Fruit fly (Drosophila melanogaster) whole organism, embryonic: ENCODE results near the gene Ant2.

ENCODE experiments used
- Abd-B ChIP-seq: fragments of 200-800 bp; sonication (Bioruptor generic); optimal IDR thresholded peaks from 2 replicates; lab custom pipeline; 2018; ENCODE audit warnings: missing biosample characterization, mild to moderate bottlenecking, missing genetic modification characterization, moderate library complexity
- Bgb ChIP-seq: fragments of 200-800 bp; sonication (Bioruptor generic); IDR thresholded peaks from 2 replicates; pipeline ENCODE4 v1.3.6; 2022; ENCODE audit warnings: missing biosample characterization, missing genetic modification characterization; ENCODE audit not compliant: partially characterized antibody
- CG10321 ChIP-seq: fragments of 200-800 bp; sonication (Bioruptor generic); IDR thresholded peaks from 2 replicates; pipeline ENCODE4 v1.3.6; 2022; ENCODE audit warnings: missing biosample characterization, missing genetic modification characterization
- CG11560 ChIP-seq: fragments of 200-800 bp; sonication (Bioruptor generic); IDR thresholded peaks from 3 replicates; pipeline ENCODE4 v1.3.6; 2022; ENCODE audit warnings: missing biosample characterization, missing genetic modification characterization
- CG12299 ChIP-seq: fragments of 200-800 bp; sonication (Bioruptor generic); optimal IDR thresholded peaks from 2 replicates; lab custom pipeline; 2018; ENCODE audit warnings: missing biosample characterization, mild to moderate bottlenecking, missing genetic modification characterization
- CG12744 ChIP-seq: fragments of 200-800 bp; sonication (Bioruptor generic); optimal IDR thresholded peaks from 2 replicates; lab custom pipeline; 2016; ENCODE audit warnings: missing biosample characterization, missing genetic modification characterization
- CG13123 ChIP-seq: fragments of 200-800 bp; sonication (Bioruptor generic); optimal IDR thresholded peaks from 2 replicates; lab custom pipeline; 2016; ENCODE audit warnings: missing biosample characterization, missing genetic modification characterization
- CG14014 ChIP-seq: fragments of 200-800 bp; sonication (Bioruptor generic); IDR thresholded peaks from 2 replicates; pipeline ENCODE4 v1.3.6; 2022; ENCODE audit warnings: missing biosample characterization, missing genetic modification characterization
- CG17328 ChIP-seq: fragments of 200-800 bp; sonication (Bioruptor generic); IDR thresholded peaks from 2 replicates; pipeline ENCODE4 v1.3.6; 2022; ENCODE audit warnings: missing biosample characterization, missing genetic modification characterization
- CG17385 ChIP-seq: fragments of 200-800 bp; sonication (Bioruptor generic); optimal IDR thresholded peaks from 3 replicates; lab custom pipeline; 2018; ENCODE audit warnings: missing biosample characterization, mild to moderate bottlenecking, missing genetic modification characterization
- CG2202 ChIP-seq: fragments of 200-800 bp; sonication (Bioruptor generic); optimal IDR thresholded peaks from 2 replicates; lab custom pipeline; 2018; ENCODE audit warnings: missing biosample characterization, mild to moderate bottlenecking, missing genetic modification characterization
- CG34224 ChIP-seq: fragments of 200-800 bp; sonication (Bioruptor generic); IDR thresholded peaks from 3 replicates; pipeline ENCODE4 v1.3.6; 2022; ENCODE audit warnings: missing biosample characterization, missing genetic modification characterization; ENCODE audit not compliant: partially characterized antibody
- CG4707 ChIP-seq: fragments of 200-800 bp; sonication (Bioruptor generic); optimal IDR thresholded peaks from 2 replicates; lab custom pipeline; 2018; ENCODE audit warnings: missing biosample characterization, mild to moderate bottlenecking, missing genetic modification characterization, moderate library complexity
- CG4854 ChIP-seq: fragments of 200-800 bp; sonication (Bioruptor generic); optimal IDR thresholded peaks from 2 replicates; lab custom pipeline; 2016; ENCODE audit warnings: missing biosample characterization, missing genetic modification characterization, inconsistent platforms
- CG6765 ChIP-seq: fragments of 200-800 bp; sonication (Bioruptor generic); optimal IDR thresholded peaks from 3 replicates; lab custom pipeline; 2017; ENCODE audit warnings: missing biosample characterization, mild to moderate bottlenecking, missing genetic modification characterization
- CG7271 ChIP-seq: fragments of 200-800 bp; sonication (Bioruptor generic); optimal IDR thresholded peaks from 2 replicates; lab custom pipeline; 2018; ENCODE audit warnings: missing biosample characterization, mild to moderate bottlenecking, missing genetic modification characterization, moderate library complexity
- CG7987 ChIP-seq: fragments of 200-800 bp; sonication (Bioruptor generic); optimal IDR thresholded peaks from 2 replicates; lab custom pipeline; 2018; ENCODE audit warnings: missing biosample characterization, mild to moderate bottlenecking, missing genetic modification characterization, moderate library complexity
- Camta ChIP-seq: fragments of 200-800 bp; sonication (Bioruptor generic); optimal IDR thresholded peaks from 2 replicates; lab custom pipeline; 2016; ENCODE audit warnings: missing biosample characterization, missing genetic modification characterization
- Dref ChIP-seq: fragments of 200-800 bp; sonication (Bioruptor generic); IDR thresholded peaks from 2 replicates; pipeline ENCODE4 v1.3.6; 2022; ENCODE audit warnings: missing biosample characterization, missing genetic modification characterization
- E2f2 ChIP-seq: fragments of 200-800 bp; sonication (Bioruptor generic); IDR thresholded peaks from 2 replicates; pipeline ENCODE4 v1.3.6; 2022; ENCODE audit warnings: missing biosample characterization, missing genetic modification characterization
- Hand ChIP-seq: fragments of 200-800 bp; sonication (Bioruptor generic); optimal IDR thresholded peaks from 2 replicates; lab custom pipeline; 2017; ENCODE audit warnings: mild to moderate bottlenecking, missing biosample characterization, missing genetic modification reagents, missing genetic modification characterization
- HmgZ ChIP-seq: fragments of 200-800 bp; sonication (Bioruptor generic); optimal IDR thresholded peaks from 2 replicates; lab custom pipeline; 2018; ENCODE audit warnings: missing biosample characterization, mild to moderate bottlenecking, missing genetic modification characterization
- NC2α ChIP-seq: fragments of 200-800 bp; sonication (Bioruptor generic); optimal IDR thresholded peaks from 2 replicates; lab custom pipeline; 2016; ENCODE audit warnings: missing biosample characterization, missing genetic modification characterization
- PHDP ChIP-seq: fragments of 200-800 bp; sonication (Bioruptor generic); optimal IDR thresholded peaks from 3 replicates; lab custom pipeline; 2018; ENCODE audit warnings: missing biosample characterization, mild to moderate bottlenecking, missing genetic modification characterization, moderate library complexity
- Spps ChIP-seq: fragments of 200-800 bp; sonication (Bioruptor generic); optimal IDR thresholded peaks from 2 replicates; lab custom pipeline; 2018; ENCODE audit warnings: missing biosample characterization, mild to moderate bottlenecking, missing genetic modification characterization
- Stat92E ChIP-seq, 3 experiments: fragments of >200 bp in 2 of 3; fragments of 200-800 bp in 1 of 3; sonication (Bioruptor generic) in 1 of 3; optimal IDR thresholded peaks; 2 replicates each; lab custom pipeline; 2017 to 2019; ENCODE audit warnings: missing biosample characterization in 3 of 3, missing genetic modification characterization in 3 of 3, mild to moderate bottlenecking in 1 of 3, moderate library complexity in 1 of 3
- Trl ChIP-seq, 3 experiments: fragments of >200 bp in 2 of 3; fragments of 200-800 bp in 1 of 3; sonication (Bioruptor generic) in 1 of 3; optimal IDR thresholded peaks; 2 replicates in 1 of 3; 3 replicates in 2 of 3; lab custom pipeline; 2016 to 2017; ENCODE audit warnings: missing biosample characterization in 1 of 3, missing genetic modification characterization in 1 of 3
- aop ChIP-seq: fragments of 200-800 bp; sonication (Bioruptor generic); IDR thresholded peaks from 2 replicates; pipeline ENCODE4 v1.3.6; 2022; ENCODE audit warnings: missing biosample characterization, missing genetic modification characterization
- cg ChIP-seq: fragments of 200-800 bp; sonication (Bioruptor generic); optimal IDR thresholded peaks from 3 replicates; lab custom pipeline; 2019; ENCODE audit warnings: missing biosample characterization, mild to moderate bottlenecking, missing genetic modification characterization, moderate library complexity
- chinmo ChIP-seq: fragments of 200-800 bp; sonication (Bioruptor generic); IDR thresholded peaks from 4 replicates; pipeline ENCODE4 v1.3.6; 2022; ENCODE audit warnings: missing biosample characterization, missing genetic modification characterization; ENCODE audit not compliant: partially characterized antibody
- chm ChIP-seq: fragments of 200-800 bp; sonication (Bioruptor generic); IDR thresholded peaks from 2 replicates; pipeline ENCODE4 v1.3.6; 2022; ENCODE audit warnings: missing biosample characterization, missing genetic modification characterization
- crp ChIP-seq, 2 experiments: fragments of 200-800 bp; sonication (Bioruptor generic); optimal IDR thresholded peaks; 2 replicates in 1 of 2; 3 replicates in 1 of 2; lab custom pipeline; 2017; ENCODE audit warnings: missing biosample characterization in 2 of 2, missing genetic modification characterization in 2 of 2, mild to moderate bottlenecking in 1 of 2, moderate library complexity in 1 of 2
- ems ChIP-seq: fragments of 200-800 bp; sonication (Bioruptor generic); optimal IDR thresholded peaks from 3 replicates; lab custom pipeline; 2016; ENCODE audit warnings: missing biosample characterization, missing genetic modification characterization
- fu2 ChIP-seq: fragments of 200-800 bp; sonication (Bioruptor generic); optimal IDR thresholded peaks from 2 replicates; lab custom pipeline; 2016; ENCODE audit warnings: missing biosample characterization, missing genetic modification characterization
- gsb ChIP-seq: fragments of 200-800 bp; sonication (Bioruptor generic); IDR thresholded peaks from 2 replicates; pipeline ENCODE4 v1.3.6; 2022; ENCODE audit warnings: missing biosample characterization, missing genetic modification characterization
- h ChIP-seq: fragments of >200 bp; optimal IDR thresholded peaks from 2 replicates; lab custom pipeline; 2017
- klu ChIP-seq: fragments of 200-800 bp; sonication (Bioruptor generic); IDR thresholded peaks from 2 replicates; pipeline ENCODE4 v1.3.6; 2022; ENCODE audit warnings: missing biosample characterization, missing genetic modification characterization
- pros ChIP-seq: fragments of 200-800 bp; sonication (Bioruptor generic); optimal IDR thresholded peaks from 3 replicates; lab custom pipeline; 2019; ENCODE audit warnings: missing biosample characterization, mild to moderate bottlenecking, missing genetic modification characterization, moderate library complexity
- psq ChIP-seq: fragments of 200-800 bp; sonication (Bioruptor generic); optimal IDR thresholded peaks from 2 replicates; lab custom pipeline; 2017; ENCODE audit warnings: missing biosample characterization, missing genetic modification characterization
- sc ChIP-seq, 3 experiments: fragments of >200 bp in 2 of 3; fragments of 200-800 bp in 1 of 3; sonication (Bioruptor generic) in 1 of 3; optimal IDR thresholded peaks; 2 replicates in 2 of 3; 3 replicates in 1 of 3; lab custom pipeline; 2017; ENCODE audit warnings: mild to moderate bottlenecking in 1 of 3, missing biosample characterization in 1 of 3, missing genetic modification characterization in 1 of 3, missing genetic modification reagents in 1 of 3
- shn ChIP-seq: fragments of 200-800 bp; sonication (Bioruptor generic); optimal IDR thresholded peaks from 3 replicates; lab custom pipeline; 2016; ENCODE audit warnings: missing biosample characterization, missing genetic modification characterization
- sna ChIP-seq: fragments of 200-800 bp; sonication (Bioruptor generic); IDR thresholded peaks from 2 replicates; pipeline ENCODE4 v1.3.6; 2022; ENCODE audit warnings: missing biosample characterization, missing genetic modification characterization; ENCODE audit not compliant: partially characterized antibody
- so ChIP-seq: fragments of 200-800 bp; sonication (Bioruptor generic); IDR thresholded peaks from 3 replicates; pipeline ENCODE4 v1.3.6; 2022; ENCODE audit warnings: missing biosample characterization, missing genetic modification characterization
- stwl ChIP-seq: fragments of 200-800 bp; sonication (Bioruptor generic); optimal IDR thresholded peaks from 3 replicates; lab custom pipeline; 2018; ENCODE audit warnings: missing biosample characterization, mild to moderate bottlenecking, missing genetic modification characterization, moderate library complexity
- twi ChIP-seq: fragments of 200-800 bp; optimal IDR thresholded peaks from 2 replicates; lab custom pipeline; 2019; ENCODE audit warnings: missing biosample characterization, mild to moderate bottlenecking, missing genetic modification characterization, moderate library complexity
- unpg ChIP-seq: fragments of 200-800 bp; sonication (Bioruptor generic); optimal IDR thresholded peaks from 3 replicates; lab custom pipeline; 2018; ENCODE audit warnings: missing biosample characterization, mild to moderate bottlenecking, missing genetic modification characterization, moderate library complexity
- yki ChIP-seq: fragments of >200 bp; optimal IDR thresholded peaks from 3 replicates; lab custom pipeline; 2018
- z ChIP-seq: fragments of 200-800 bp; sonication (Bioruptor generic); IDR thresholded peaks from 3 replicates; pipeline ENCODE4 v1.3.6; 2022; ENCODE audit warnings: missing biosample characterization, missing genetic modification characterization

The Ant2 gene

dm6 chrX:10814113-10814512, 27.4 kb upstream of the Ant2 start (continued):
- TF ChIP-seq Spps: no peak
- no peak for TF ChIP-seq CG4854 (GFP tag; lab: Kevin White, UChicago)
- no peak for TF ChIP-seq CG6765 (GFP tag; lab: Kevin White, UChicago)
- TF ChIP-seq Trl (optimal IDR thresholded peaks at IDR 0.05; lab: Kevin White, UChicago): peak; percentile 80 to 87
- TF ChIP-seq Trl (GFP tag; optimal IDR thresholded peaks at IDR 0.05; lab: Kevin White, UChicago): peak; percentile 6
- TF ChIP-seq aop (GFP tag; lab: Robert Waterston, UW): no peak
- TF ChIP-seq PHDP (tag; lab: Kevin White, UChicago): no peak
- no peak for TF ChIP-seq Abd-B
- TF ChIP-seq CG13123 (GFP tag; lab: Kevin White, UChicago): no peak
- TF ChIP-seq CG34224 (GFP tag; lab: Robert Waterston, UW): peak; percentile 14; the same call in 1 of the 3 replicates
- no peak for TF ChIP-seq CG10321 (GFP tag; lab: Robert Waterston, UW)
- no peak for TF ChIP-seq CG7271 (tag; lab: Kevin White, UChicago)
- TF ChIP-seq CG17328 (GFP tag; lab: Robert Waterston, UW): no peak
- TF ChIP-seq CG4707 (GFP tag; lab: Kevin White, UChicago): no peak
- TF ChIP-seq CG12299 (tag; lab: Kevin White, UChicago): no peak
- no peak for TF ChIP-seq Dref (GFP tag; lab: Robert Waterston, UW)
- TF ChIP-seq sna: no peak
- TF ChIP-seq yki (lab: Kevin White, UChicago): peak; percentile 3
- peak in 1 of 2 experiments; percentile 59 for TF ChIP-seq crp (GFP tag; optimal IDR thresholded peaks at IDR 0.05; lab: Kevin White, UChicago)
- TF ChIP-seq gsb: no peak
- TF ChIP-seq Camta (GFP tag; lab: Kevin White, UChicago): no peak
- TF ChIP-seq CG2202: no peak
- no peak for TF ChIP-seq chm (GFP tag; lab: Robert Waterston, UW)
- TF ChIP-seq CG11560 (tag; lab: Robert Waterston, UW): no peak
- TF ChIP-seq unpg (GFP tag; lab: Kevin White, UChicago): no peak
- TF ChIP-seq klu (GFP tag; lab: Robert Waterston, UW): no peak
- no peak for TF ChIP-seq sc (optimal IDR thresholded peaks at IDR 0.05; lab: Kevin White, UChicago)
- TF ChIP-seq sc (GFP tag; optimal IDR thresholded peaks at IDR 0.05; lab: Kevin White, UChicago): no peak
- no peak for TF ChIP-seq h (lab: Kevin White, UChicago)
- TF ChIP-seq Bgb (GFP tag; lab: Robert Waterston, UW): no peak
- TF ChIP-seq z (GFP tag; lab: Robert Waterston, UW): peak; percentile 84
- no peak for TF ChIP-seq so (GFP tag; lab: Robert Waterston, UW)
- TF ChIP-seq CG7987: no peak
- TF ChIP-seq HmgZ (tag; lab: Kevin White, UChicago): no peak
- peak; percentile 73; the same call in 1 of the 4 replicates for TF ChIP-seq chinmo (GFP tag; lab: Robert Waterston, UW)
- no peak for TF ChIP-seq shn (GFP tag; lab: Kevin White, UChicago)
- TF ChIP-seq CG14014: no peak
- TF ChIP-seq fu2 (GFP tag; lab: Kevin White, UChicago): no peak
- TF ChIP-seq ems (GFP tag; lab: Kevin White, UChicago): no peak

- TF ChIP-seq Stat92E (GFP tag; optimal IDR thresholded peaks at IDR 0.05; lab: Kevin White, UChicago) (peak in 1 of 3 experiments; percentile 96), E2f2 (GFP tag; lab: Robert Waterston, UW) (no peak), twi (tag; lab: Kevin White, UChicago) (peak; percentile 29), NC2α (GFP tag; lab: Kevin White, UChicago) (no peak), pros (GFP tag; lab: Kevin White, UChicago) (peak; percentile 86), CG12744 (GFP tag; lab: Kevin White, UChicago) (no peak), Hand (GFP tag; lab: Kevin White, UChicago) (no peak), stwl (peak; percentile 8), CG17385 (GFP tag; lab: Kevin White, UChicago) (peak; percentile 33), cg (peak; percentile 30), psq (peak; percentile 33)
Measured at dm6 chrX:10808684-10809083, 22.0 kb upstream of the Ant2 start.
